Fruit fly (Drosophila melanogaster) whole organism, adult: ENCODE results near the gene CG13021.

ENCODE experiments used
- CG11617 ChIP-seq: fragments of 200-800 bp; sonication (Bioruptor generic); optimal IDR thresholded peaks from 2 replicates; lab custom pipeline; 2017; ENCODE audit warnings: mild to moderate bottlenecking, missing biosample characterization, missing genetic modification reagents, missing genetic modification characterization
- CG12768 ChIP-seq: fragments of 200-800 bp; sonication (Bioruptor generic); optimal IDR thresholded peaks from 2 replicates; lab custom pipeline; 2017; ENCODE audit warnings: missing biosample characterization, missing genetic modification characterization, mild to moderate bottlenecking, moderate library complexity, missing genetic modification reagents
- CG14711 ChIP-seq: fragments of 200-800 bp; sonication (Bioruptor generic); optimal IDR thresholded peaks from 2 replicates; lab custom pipeline; 2018; ENCODE audit warnings: missing biosample characterization, mild to moderate bottlenecking, missing genetic modification characterization, moderate library complexity
- CG1620 ChIP-seq: fragments of 200-800 bp; sonication (Bioruptor generic); optimal IDR thresholded peaks from 2 replicates; lab custom pipeline; 2016; ENCODE audit warnings: missing biosample characterization, missing genetic modification characterization
- CG33017 ChIP-seq: fragments of 200-800 bp; sonication (Bioruptor generic); optimal IDR thresholded peaks from 2 replicates; lab custom pipeline; 2018; ENCODE audit warnings: missing biosample characterization, mild to moderate bottlenecking, missing genetic modification characterization, moderate library complexity
- CG5204 ChIP-seq: fragments of 200-800 bp; sonication (Bioruptor generic); optimal IDR thresholded peaks from 2 replicates; lab custom pipeline; 2016; ENCODE audit warnings: missing biosample characterization, missing genetic modification characterization
- CG7045 ChIP-seq: fragments of 200-800 bp; sonication (Bioruptor generic); optimal IDR thresholded peaks from 2 replicates; lab custom pipeline; 2017; ENCODE audit warnings: missing biosample characterization, mild to moderate bottlenecking, missing genetic modification characterization
- CG7101 ChIP-seq: fragments of 200-800 bp; sonication (Bioruptor generic); optimal IDR thresholded peaks from 2 replicates; lab custom pipeline; 2018; ENCODE audit warnings: missing biosample characterization, mild to moderate bottlenecking, missing genetic modification characterization, moderate library complexity
- Clk ChIP-seq: fragments of 200-800 bp; sonication (Bioruptor generic); optimal IDR thresholded peaks from 2 replicates; lab custom pipeline; 2017; ENCODE audit warnings: missing biosample characterization, missing genetic modification characterization
- Crg-1 ChIP-seq: fragments of 200-800 bp; sonication (Bioruptor generic); optimal IDR thresholded peaks from 2 replicates; lab custom pipeline; 2016; ENCODE audit warnings: missing biosample characterization, missing genetic modification characterization
- Hr96 ChIP-seq: fragments of 200-800 bp; sonication (Bioruptor generic); optimal IDR thresholded peaks from 2 replicates; lab custom pipeline; 2016; ENCODE audit warnings: missing biosample characterization, missing genetic modification characterization
- Mnt ChIP-seq: fragments of 200-800 bp; sonication (Bioruptor generic); optimal IDR thresholded peaks from 2 replicates; lab custom pipeline; 2016; ENCODE audit warnings: missing biosample characterization, mild to moderate bottlenecking, missing genetic modification characterization
- bab1 ChIP-seq: fragments of 200-800 bp; sonication (Bioruptor generic); optimal IDR thresholded peaks from 3 replicates; lab custom pipeline; 2019; ENCODE audit warnings: missing biosample characterization, mild to moderate bottlenecking, missing genetic modification characterization, moderate library complexity
- cic ChIP-seq: fragments of 200-800 bp; sonication (Bioruptor generic); optimal IDR thresholded peaks from 2 replicates; lab custom pipeline; 2017; ENCODE audit warnings: missing biosample characterization, mild to moderate bottlenecking, missing genetic modification characterization, moderate library complexity
- cnc ChIP-seq, 2 experiments: fragments of >200 bp; optimal IDR thresholded peaks; 2 replicates each; lab custom pipeline; 2017
- kay ChIP-seq: fragments of 200-800 bp; sonication (Bioruptor generic); peaks from one replicate; lab custom pipeline; 2016; ENCODE audit warnings: missing biosample characterization, missing genetic modification characterization, borderline replicate concordance
- ovo ChIP-seq: fragments of 200-800 bp; sonication (Bioruptor generic); optimal IDR thresholded peaks from 2 replicates; lab custom pipeline; 2016; ENCODE audit warnings: missing biosample characterization, missing genetic modification characterization
- pad ChIP-seq: fragments of 200-800 bp; sonication (Bioruptor generic); optimal IDR thresholded peaks from 3 replicates; lab custom pipeline; 2017; ENCODE audit warnings: missing biosample characterization, missing genetic modification characterization, mild to moderate bottlenecking, moderate library complexity, missing genetic modification reagents
- tj ChIP-seq: fragments of 200-800 bp; sonication (Bioruptor generic); optimal IDR thresholded peaks from 3 replicates; lab custom pipeline; 2017; ENCODE audit warnings: missing biosample characterization, mild to moderate bottlenecking, missing genetic modification characterization, moderate library complexity
- toe ChIP-seq: fragments of 200-800 bp; sonication (Bioruptor generic); optimal IDR thresholded peaks from 2 replicates; lab custom pipeline; 2016; ENCODE audit warnings: missing biosample characterization, missing genetic modification characterization

CG13021 gene

dm6 chrX:3545849-3546518 lies 31.9 kb downstream of the CG13021 start:
- TF ChIP-seq kay, result peak; percentile 43
- TF ChIP-seq Clk (GFP tag; lab: Kevin White, UChicago), result no peak
- TF ChIP-seq Crg-1 (GFP tag; lab: Kevin White, UChicago), result peak; percentile 12
- TF ChIP-seq CG11617 (GFP tag; lab: Kevin White, UChicago), result peak; percentile 13
- no peak for TF ChIP-seq CG5204 (GFP tag; lab: Kevin White, UChicago)
- TF ChIP-seq tj (GFP tag; lab: Kevin White, UChicago), result peak; percentile 21
- no peak for TF ChIP-seq cnc (optimal IDR thresholded peaks at IDR 0.05; lab: Kevin White, UChicago)
- TF ChIP-seq Mnt (GFP tag; lab: Kevin White, UChicago), result no peak
- TF ChIP-seq pad (GFP tag; lab: Kevin White, UChicago), result peak; percentile 43
- TF ChIP-seq cic (GFP tag; lab: Kevin White, UChicago), result no peak
- peak; percentile 27 for TF ChIP-seq Hr96 (GFP tag; lab: Kevin White, UChicago)
- TF ChIP-seq bab1 (GFP tag; lab: Kevin White, UChicago), result peak; percentile 89
- peak; percentile 14 for TF ChIP-seq toe (GFP tag; lab: Kevin White, UChicago)
- TF ChIP-seq CG7045 (GFP tag; lab: Kevin White, UChicago), result peak; percentile 50
- peak; percentile 78 for TF ChIP-seq CG33017 (tag; lab: Kevin White, UChicago)
- peak; percentile 84 for TF ChIP-seq CG7101
- peak; percentile 88 for TF ChIP-seq CG14711 (tag; lab: Kevin White, UChicago)
- no peak for TF ChIP-seq CG1620 (GFP tag; lab: Kevin White, UChicago)
- peak; percentile 44 for TF ChIP-seq CG12768 (GFP tag; lab: Kevin White, UChicago)
- TF ChIP-seq ovo (GFP tag; lab: Kevin White, UChicago), result no peak

dm6 chrX:3548568-3548967 lies 34.5 kb downstream of the CG13021 start:
- TF ChIP-seq bab1 (GFP tag; lab: Kevin White, UChicago), result no peak
- TF ChIP-seq CG11617 (GFP tag; lab: Kevin White, UChicago), result no peak
- TF ChIP-seq CG12768 (GFP tag; lab: Kevin White, UChicago), result no peak
- no peak for TF ChIP-seq Clk (GFP tag; lab: Kevin White, UChicago)
- TF ChIP-seq CG5204 (GFP tag; lab: Kevin White, UChicago), result no peak
- TF ChIP-seq toe (GFP tag; lab: Kevin White, UChicago), result no peak
- no peak for TF ChIP-seq kay

- no peak for TF ChIP-seq CG7101
- no peak for TF ChIP-seq kay
- TF ChIP-seq CG11617 (GFP tag; lab: Kevin White, UChicago), result no peak
- no peak for TF ChIP-seq CG1620 (GFP tag; lab: Kevin White, UChicago)
- no peak for TF ChIP-seq cic (GFP tag; lab: Kevin White, UChicago)
- no peak for TF ChIP-seq cnc (optimal IDR thresholded peaks at IDR 0.05; lab: Kevin White, UChicago)
- TF ChIP-seq CG14711 (tag; lab: Kevin White, UChicago), result no peak
- no peak for TF ChIP-seq Mnt (GFP tag; lab: Kevin White, UChicago)
These were observed 35.2 kb downstream of the CG13021 start for dm6 chrX:3549275-3549674.

dm6 chrX:3555190-3555849 lies 41.2 kb downstream of the CG13021 start:
- TF ChIP-seq pad (GFP tag; lab: Kevin White, UChicago) (no peak), CG14711 (tag; lab: Kevin White, UChicago) (peak; percentile 2), cic (GFP tag; lab: Kevin White, UChicago) (no peak), bab1 (GFP tag; lab: Kevin White, UChicago) (peak; percentile 15), CG7101 (peak; percentile 32), tj (GFP tag; lab: Kevin White, UChicago) (peak; percentile 86), Mnt (GFP tag; lab: Kevin White, UChicago) (no peak), ovo (GFP tag; lab: Kevin White, UChicago) (no peak)

dm6 chrX:3557512-3557911 lies 43.4 kb downstream of the CG13021 start, which contains the start of gene ppk8:
Gene ppk8, plus strand, starts transcription at chrX:3557812.
- TF ChIP-seq cic (GFP tag; lab: Kevin White, UChicago), result no peak

dm6 chrX:3558372-3558771 lies 44.3 kb downstream of the CG13021 start:
- no peak for TF ChIP-seq cic (GFP tag; lab: Kevin White, UChicago)
- TF ChIP-seq cnc (optimal IDR thresholded peaks at IDR 0.05; lab: Kevin White, UChicago), result no peak
- TF ChIP-seq CG11617 (GFP tag; lab: Kevin White, UChicago), result no peak
- TF ChIP-seq CG1620 (GFP tag; lab: Kevin White, UChicago), result no peak
- no peak for TF ChIP-seq CG14711 (tag; lab: Kevin White, UChicago)
- no peak for TF ChIP-seq toe (GFP tag; lab: Kevin White, UChicago)
- no peak for TF ChIP-seq pad (GFP tag; lab: Kevin White, UChicago)
- no peak for TF ChIP-seq CG12768 (GFP tag; lab: Kevin White, UChicago)
- TF ChIP-seq CG33017 (tag; lab: Kevin White, UChicago), result no peak
- TF ChIP-seq bab1 (GFP tag; lab: Kevin White, UChicago), result no peak
- no peak for TF ChIP-seq Clk (GFP tag; lab: Kevin White, UChicago)
- TF ChIP-seq CG7101, result no peak
- TF ChIP-seq CG7045 (GFP tag; lab: Kevin White, UChicago), result no peak
- TF ChIP-seq tj (GFP tag; lab: Kevin White, UChicago), result no peak
- TF ChIP-seq Mnt (GFP tag; lab: Kevin White, UChicago), result no peak
- TF ChIP-seq Crg-1 (GFP tag; lab: Kevin White, UChicago), result no peak
- no peak for TF ChIP-seq CG5204 (GFP tag; lab: Kevin White, UChicago)
- no peak for TF ChIP-seq Hr96 (GFP tag; lab: Kevin White, UChicago)
